Worm (Caenorhabditis elegans): ENCODE results near the gene C55A6.6.

Gene C55A6.6

ce11 chrV:11546795-11547194 lies 32.3 kb upstream of the C55A6.6 start, which contains the start of gene F38B7.11:
F38B7.11 (plus strand) TSS chrV:11547095.
- TF ChIP-seq mls-2 (tag; optimal IDR thresholded peaks at IDR 0.05): no peak

- TF ChIP-seq mab-5 (tag; optimal IDR thresholded peaks at IDR 0.05) (no peak), zip-8 (tag; optimal IDR thresholded peaks at IDR 0.05) (no peak), nhr-12 (tag; optimal IDR thresholded peaks at IDR 0.05) (no peak), hlh-1 (tag; optimal IDR thresholded peaks at IDR 0.05) (no peak), ham-2 (GFP tag; optimal IDR thresholded peaks at IDR 0.05) (no peak), nhr-28 (tag; optimal IDR thresholded peaks at IDR 0.05) (no peak)
These were observed 30.7 kb upstream of the C55A6.6 start, which contains the start of gene F38B7.10 for ce11 chrV:11545227-11545626. F38B7.10 (plus strand) TSS chrV:11545527.

DNA sequence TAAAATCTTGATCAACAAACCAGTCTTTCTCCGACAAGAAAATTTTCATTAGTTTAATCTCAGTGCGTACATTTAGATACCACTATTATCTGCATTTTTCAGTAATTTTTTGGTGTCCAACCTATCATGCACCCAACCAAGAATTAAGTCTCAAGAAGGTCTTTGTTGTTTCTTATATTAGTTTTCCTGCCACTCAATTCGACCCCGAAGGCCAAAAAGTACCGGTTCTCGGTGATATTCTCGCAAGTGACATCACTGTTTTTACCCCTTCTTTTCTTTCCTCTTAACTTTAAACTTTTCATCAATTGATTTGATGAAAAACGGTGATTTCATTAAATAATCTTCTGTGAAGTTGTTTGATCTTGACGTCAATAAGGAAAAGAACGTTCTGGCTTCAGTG lies 29.0 kb upstream of the C55A6.6 start, which contains the start of gene F38B7.2:
Gene F38B7.2 (plus strand): TSS at position 400 of the 400 bp plus-strand sequence.
- TF ChIP-seq blmp-1 (tag; optimal IDR thresholded peaks at IDR 0.05) (no peak), unc-120 (tag; optimal IDR thresholded peaks at IDR 0.05; ENCODE audit: poor library complexity, severe bottlenecking) (no peak), lsy-2 (tag; optimal IDR thresholded peaks at IDR 0.05) (no peak), tbx-8 (GFP tag; optimal IDR thresholded peaks at IDR 0.05) (no peak), unc-62 (GFP tag; optimal IDR thresholded peaks at IDR 0.05) (no peak), drap-1 (GFP tag; optimal IDR thresholded peaks at IDR 0.05) (no peak), ceh-39 (tag; optimal IDR thresholded peaks at IDR 0.05) (no peak), cnd-1 (tag; optimal IDR thresholded peaks at IDR 0.05) (no peak), mab-5 (tag; optimal IDR thresholded peaks at IDR 0.05) (no peak), lin-32 (GFP tag; optimal IDR thresholded peaks at IDR 0.05) (no peak), nhr-76 (tag; optimal IDR thresholded peaks at IDR 0.05) (no peak), ztf-11 (tag; optimal IDR thresholded peaks at IDR 0.05) (no peak), elt-3 (tag; optimal IDR thresholded peaks at IDR 0.05) (no peak), nhr-237 (tag; optimal IDR thresholded peaks at IDR 0.05) (no peak), nhr-2 (tag; optimal IDR thresholded peaks at IDR 0.05) (no peak), flh-1 (GFP tag; optimal IDR thresholded peaks at IDR 0.05) (no peak), ces-1 (GFP tag; optimal IDR thresholded peaks at IDR 0.05) (no peak)

- TF ChIP-seq nhr-12 (tag; optimal IDR thresholded peaks at IDR 0.05) (no peak), unc-120 (tag; optimal IDR thresholded peaks at IDR 0.05; ENCODE audit: poor library complexity, severe bottlenecking) (peak; percentile 31)
These were observed 26.7 kb upstream of the C55A6.6 start for ce11 chrV:11541284-11541683.

- TF ChIP-seq ham-2 (GFP tag; optimal IDR thresholded peaks at IDR 0.05) (no peak), mep-1 (tag; optimal IDR thresholded peaks at IDR 0.05) (no peak), mab-5 (tag; optimal IDR thresholded peaks at IDR 0.05) (no peak), sptf-1 (tag; optimal IDR thresholded peaks at IDR 0.05) (no peak)
These were observed 25.0 kb upstream of the C55A6.6 start for ce11 chrV:11539502-11539901.

ce11 chrV:11536667-11537066 lies 22.1 kb upstream of the C55A6.6 start:
- peak; percentile 5 for TF ChIP-seq ces-1 (GFP tag; optimal IDR thresholded peaks at IDR 0.05)
- TF ChIP-seq elt-3 (tag; optimal IDR thresholded peaks at IDR 0.05): no peak
- no peak for TF ChIP-seq tbx-8 (GFP tag; optimal IDR thresholded peaks at IDR 0.05)

DNA sequence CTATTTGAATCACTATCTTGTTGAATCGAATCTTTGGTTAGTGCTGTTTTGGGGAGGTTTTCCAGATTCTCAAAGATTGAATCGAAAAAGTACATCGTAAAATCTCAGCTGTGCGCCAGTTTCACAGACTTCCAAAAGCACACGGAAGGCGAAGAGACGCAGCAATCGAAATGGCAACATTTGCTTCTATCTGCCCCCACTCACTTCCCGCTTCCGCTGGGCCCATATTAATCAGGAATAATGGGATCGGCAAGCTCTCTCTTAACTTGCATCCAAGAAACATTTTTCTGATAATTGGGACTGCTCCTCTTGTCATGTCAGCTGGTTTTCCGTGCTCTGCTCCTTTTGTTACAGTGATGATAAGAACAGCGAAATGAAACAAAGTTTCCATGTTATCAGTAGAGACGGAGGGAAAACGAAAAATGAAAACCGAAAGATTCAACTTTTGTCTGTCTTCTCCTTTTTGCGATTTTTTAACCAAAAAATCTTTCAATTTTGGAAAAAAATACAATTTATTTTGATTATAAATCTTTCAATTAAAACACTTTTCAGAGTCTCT lies 21.0 kb upstream of the C55A6.6 start:
- TF ChIP-seq hlh-1 (tag; optimal IDR thresholded peaks at IDR 0.05): peak; percentile 80
- peak; percentile 78 for TF ChIP-seq unc-120 (tag; optimal IDR thresholded peaks at IDR 0.05; ENCODE audit: poor library complexity, severe bottlenecking)
- no peak for TF ChIP-seq lsy-2 (tag; optimal IDR thresholded peaks at IDR 0.05)

ce11 chrV:11534495-11535189 lies 20.1 kb upstream of the C55A6.6 start:
- TF ChIP-seq blmp-1 (tag; optimal IDR thresholded peaks at IDR 0.05): peak; percentile 41
- TF ChIP-seq hlh-1 (tag; optimal IDR thresholded peaks at IDR 0.05): peak; percentile 97
- TF ChIP-seq sem-2 (GFP tag; optimal IDR thresholded peaks at IDR 0.05): no peak
- no peak for TF ChIP-seq snpc-4 (tag; optimal IDR thresholded peaks at IDR 0.05)
- peak; percentile 11 for TF ChIP-seq unc-120 (tag; optimal IDR thresholded peaks at IDR 0.05; ENCODE audit: poor library complexity, severe bottlenecking)
